Worm (Caenorhabditis elegans): Measurements from ENCODE around the gene C50B8.4.

Gene C50B8.4

ce11 chrV:13600882-13601281 is 29.1 kb downstream of the C50B8.4 start, which contains the start of gene rdy-2:
rdy-2 (minus strand) TSS chrV:13600982.
- TF ChIP-seq ceh-45 (GFP tag; IDR thresholded peaks at IDR 0.05) (no peak), C08G9.2 (tag; optimal IDR thresholded peaks at IDR 0.05) (no peak), ceh-9 (tag; optimal IDR thresholded peaks at IDR 0.05) (no peak), unc-42 (tag; optimal IDR thresholded peaks at IDR 0.05) (no peak), gmeb-2 (tag; optimal IDR thresholded peaks at IDR 0.05) (no peak), Y22D7AL.16 (tag; optimal IDR thresholded peaks at IDR 0.05) (no peak), ets-4 (tag; optimal IDR thresholded peaks at IDR 0.05) (no peak), unc-55 (GFP tag; optimal IDR thresholded peaks at IDR 0.05) (no peak), nhr-232 (tag; optimal IDR thresholded peaks at IDR 0.05) (no peak), unc-86 (tag; optimal IDR thresholded peaks at IDR 0.05) (no peak), elt-2 (tag; optimal IDR thresholded peaks at IDR 0.05) (no peak), ceh-14 (tag; optimal IDR thresholded peaks at IDR 0.05) (no peak), pha-4 (tag; optimal IDR thresholded peaks at IDR 0.05) (no peak), F13H6.1 (tag; optimal IDR thresholded peaks at IDR 0.05) (no peak), elt-4 (tag; optimal IDR thresholded peaks at IDR 0.05) (no peak), dmd-4 (tag; optimal IDR thresholded peaks at IDR 0.05; ENCODE audit: borderline replicate concordance) (no peak), pat-9 (tag; optimal IDR thresholded peaks at IDR 0.05) (no peak)

ce11 chrV:13606651-13607242 is 34.9 kb downstream of the C50B8.4 start, which contains the start of gene fmo-4:
fmo-4 (minus strand) TSS chrV:13606701.
- TF ChIP-seq elt-4 (tag; optimal IDR thresholded peaks at IDR 0.05): no peak

- no peak for TF ChIP-seq hlh-30 (tag; optimal IDR thresholded peaks at IDR 0.05; ENCODE audit: insufficient read depth)
- TF ChIP-seq fkh-10 (GFP tag; optimal IDR thresholded peaks at IDR 0.05): no peak
- no peak for TF ChIP-seq lim-6 (tag; optimal IDR thresholded peaks at IDR 0.05)
- TF ChIP-seq pqm-1 (tag; optimal IDR thresholded peaks at IDR 0.05): no peak
- TF ChIP-seq sox-2 (GFP tag; IDR thresholded peaks at IDR 0.05): no peak
- TF ChIP-seq pag-3 (tag; optimal IDR thresholded peaks at IDR 0.05; ENCODE audit: borderline replicate concordance): no peak
- TF ChIP-seq K02D7.2 (tag; optimal IDR thresholded peaks at IDR 0.05): no peak
- no peak for TF ChIP-seq madf-2 (tag; optimal IDR thresholded peaks at IDR 0.05)
- TF ChIP-seq ama-1 (optimal IDR thresholded peaks at IDR 0.05): no peak
- TF ChIP-seq ref-2 (tag; optimal IDR thresholded peaks at IDR 0.05): no peak
- no peak for TF ChIP-seq ceh-9 (tag; optimal IDR thresholded peaks at IDR 0.05)
- no peak for TF ChIP-seq pax-1 (tag; optimal IDR thresholded peaks at IDR 0.05)
- TF ChIP-seq ceh-24 (tag; optimal IDR thresholded peaks at IDR 0.05): no peak
- TF ChIP-seq T23F11.4 (GFP tag; optimal IDR thresholded peaks at IDR 0.05): no peak
- no peak for TF ChIP-seq elt-4 (tag; optimal IDR thresholded peaks at IDR 0.05)
- TF ChIP-seq ceh-6 (GFP tag; optimal IDR thresholded peaks at IDR 0.05): no peak
- no peak for TF ChIP-seq sox-4 (tag; optimal IDR thresholded peaks at IDR 0.05)
- no peak for TF ChIP-seq C08G9.2 (tag; optimal IDR thresholded peaks at IDR 0.05)
Measured at ce11 chrV:13608486-13608885, 36.7 kb downstream of the C50B8.4 start.

- no peak for TF ChIP-seq mec-3 (tag; optimal IDR thresholded peaks at IDR 0.05; ENCODE audit: borderline replicate concordance)
- TF ChIP-seq fkh-6 (tag; optimal IDR thresholded peaks at IDR 0.05): no peak
- no peak for TF ChIP-seq Y22D7AL.16 (tag; optimal IDR thresholded peaks at IDR 0.05)
- TF ChIP-seq nhr-232 (tag; optimal IDR thresholded peaks at IDR 0.05): no peak
- TF ChIP-seq unc-55 (GFP tag; optimal IDR thresholded peaks at IDR 0.05): no peak
- TF ChIP-seq zip-5 (tag; optimal IDR thresholded peaks at IDR 0.05): no peak
- no peak for TF ChIP-seq pha-4 (tag; optimal IDR thresholded peaks at IDR 0.05)
- no peak for TF ChIP-seq sox-2 (GFP tag; IDR thresholded peaks at IDR 0.05)
- no peak for TF ChIP-seq unc-86 (tag; optimal IDR thresholded peaks at IDR 0.05)
- TF ChIP-seq sox-4 (tag; optimal IDR thresholded peaks at IDR 0.05): no peak
- no peak for TF ChIP-seq nfya-1 (tag; optimal IDR thresholded peaks at IDR 0.05)
- no peak for TF ChIP-seq ceh-19 (GFP tag; optimal IDR thresholded peaks at IDR 0.05)
- no peak for TF ChIP-seq ama-1 (optimal IDR thresholded peaks at IDR 0.05)
- no peak for TF ChIP-seq tbx-2 (tag; optimal IDR thresholded peaks at IDR 0.05)
- no peak for TF ChIP-seq hlh-13 (GFP tag; optimal IDR thresholded peaks at IDR 0.05)
- no peak for TF ChIP-seq hlh-6 (tag; optimal IDR thresholded peaks at IDR 0.05)
- TF ChIP-seq ets-4 (tag; optimal IDR thresholded peaks at IDR 0.05): no peak
- TF ChIP-seq pag-3 (tag; optimal IDR thresholded peaks at IDR 0.05; ENCODE audit: borderline replicate concordance): no peak
- TF ChIP-seq K09A11.1 (tag; optimal IDR thresholded peaks at IDR 0.05; ENCODE audit: insufficient read depth): no peak
Measured at ce11 chrV:13609806-13610205, 38.0 kb downstream of the C50B8.4 start.

All from whole organism, late embryonic.